Worm (Caenorhabditis elegans): ENCODE data around the gene T08B6.9.

ce11 chrIV:4915689-4916088 is 25.0 kb downstream of the T08B6.9 start, which contains the start of gene str-155:
- TF ChIP-seq unc-62 (GFP tag; optimal IDR thresholded peaks at IDR 0.05), result no peak
- TF ChIP-seq nhr-28 (tag; optimal IDR thresholded peaks at IDR 0.05), result no peak
- TF ChIP-seq snpc-4 (tag; optimal IDR thresholded peaks at IDR 0.05), result no peak
- no peak for TF ChIP-seq hlh-1 (tag; optimal IDR thresholded peaks at IDR 0.05)
- no peak for TF ChIP-seq nhr-237 (tag; optimal IDR thresholded peaks at IDR 0.05)
- no peak for TF ChIP-seq mab-5 (tag; optimal IDR thresholded peaks at IDR 0.05)
- TF ChIP-seq blmp-1 (tag; optimal IDR thresholded peaks at IDR 0.05), result no peak
- TF ChIP-seq ces-1 (GFP tag; optimal IDR thresholded peaks at IDR 0.05), result no peak
- no peak for TF ChIP-seq pha-4 (tag; optimal IDR thresholded peaks at IDR 0.05)
- TF ChIP-seq ceh-39 (tag; optimal IDR thresholded peaks at IDR 0.05), result no peak
- TF ChIP-seq zip-8 (tag; optimal IDR thresholded peaks at IDR 0.05), result no peak
- no peak for TF ChIP-seq M03D4.4 (tag; optimal IDR thresholded peaks at IDR 0.05)
- no peak for TF ChIP-seq nhr-2 (tag; optimal IDR thresholded peaks at IDR 0.05)
